Worm (Caenorhabditis elegans) whole organism, mixed stage, embryonic: Measurements from ENCODE around the gene C26D10.7.

Experiments used
- M03D4.4 ChIP-seq: sonication (generic microtip); optimal IDR thresholded peaks from 2 replicates; lab custom pipeline; 2017; ENCODE audit warnings: mild to moderate bottlenecking, missing genetic modification characterization, missing compliant biosample characterization
- bed-3 ChIP-seq: fragments of 200-800 bp; sonication (Bioruptor generic); optimal IDR thresholded peaks from 3 replicates; lab custom pipeline; 2018; ENCODE audit warnings: mild to moderate bottlenecking, missing genetic modification characterization, moderate library complexity, missing compliant biosample characterization
- blmp-1 ChIP-seq: fragments of 150-350 bp; optimal IDR thresholded peaks from 2 replicates; lab custom pipeline; 2014; ENCODE audit warnings: missing biosample characterization, missing genetic modification characterization
- ceh-39 ChIP-seq: fragments of 150-350 bp; optimal IDR thresholded peaks from 2 replicates; lab custom pipeline; 2014; ENCODE audit warnings: missing biosample characterization, missing genetic modification characterization
- ceh-43 ChIP-seq: fragments of 200-800 bp; sonication (Bioruptor generic); optimal IDR thresholded peaks from 2 replicates; lab custom pipeline; 2018; ENCODE audit warnings: mild to moderate bottlenecking, missing genetic modification characterization, moderate library complexity, missing compliant biosample characterization
- ceh-83 ChIP-seq: fragments of 200-800 bp; sonication (Bioruptor generic); optimal IDR thresholded peaks from 2 replicates; lab custom pipeline; 2018; ENCODE audit warnings: mild to moderate bottlenecking, missing genetic modification characterization, missing compliant biosample characterization
- ces-1 ChIP-seq: fragments of 150-350 bp; optimal IDR thresholded peaks from 2 replicates; lab custom pipeline; 2014; ENCODE audit warnings: missing biosample characterization, missing genetic modification reagents, missing genetic modification characterization
- cnd-1 ChIP-seq: fragments of 200-800 bp; sonication (Bioruptor generic); optimal IDR thresholded peaks from 2 replicates; lab custom pipeline; 2018; ENCODE audit warnings: mild to moderate bottlenecking, missing genetic modification characterization, missing compliant biosample characterization
- drap-1 ChIP-seq: fragments of 200-800 bp; sonication (Bioruptor generic); optimal IDR thresholded peaks from 3 replicates; lab custom pipeline; 2018; ENCODE audit warnings: mild to moderate bottlenecking, missing genetic modification characterization, missing compliant biosample characterization
- elt-1 ChIP-seq: sonication (generic microtip); optimal IDR thresholded peaks from 2 replicates; lab custom pipeline; 2017; ENCODE audit warnings: missing genetic modification characterization, mild to moderate bottlenecking, missing compliant biosample characterization, antibody characterized with exemption, moderate library complexity, borderline replicate concordance; ENCODE audit not compliant: insufficient read depth
- elt-3 ChIP-seq: fragments of 150-350 bp; optimal IDR thresholded peaks from 2 replicates; lab custom pipeline; 2014; ENCODE audit warnings: missing biosample characterization, missing genetic modification characterization
- flh-1 ChIP-seq: fragments of 200-800 bp; sonication (Bioruptor generic); optimal IDR thresholded peaks from 2 replicates; lab custom pipeline; 2018; ENCODE audit warnings: mild to moderate bottlenecking, missing genetic modification characterization, moderate library complexity, missing compliant biosample characterization
- ham-2 ChIP-seq: fragments of 200-800 bp; sonication (Bioruptor generic); optimal IDR thresholded peaks from 2 replicates; lab custom pipeline; 2018; ENCODE audit warnings: mild to moderate bottlenecking, missing genetic modification characterization, missing compliant biosample characterization
- hlh-1 ChIP-seq: fragments of 150-350 bp; optimal IDR thresholded peaks from 2 replicates; lab custom pipeline; 2014; ENCODE audit warnings: missing biosample characterization, missing genetic modification reagents, missing genetic modification characterization
- lin-13 ChIP-seq: fragments of 150-350 bp; optimal IDR thresholded peaks from 2 replicates; lab custom pipeline; 2014; ENCODE audit warnings: missing biosample characterization, missing genetic modification characterization
- lin-32 ChIP-seq: fragments of 200-800 bp; sonication (Bioruptor generic); optimal IDR thresholded peaks from 2 replicates; lab custom pipeline; 2018; ENCODE audit warnings: mild to moderate bottlenecking, missing genetic modification characterization, missing compliant biosample characterization
- lsy-2 ChIP-seq: fragments of 150-350 bp; optimal IDR thresholded peaks from 2 replicates; lab custom pipeline; 2014; ENCODE audit warnings: missing biosample characterization, missing genetic modification characterization
- mab-5 ChIP-seq: fragments of 150-350 bp; optimal IDR thresholded peaks from 2 replicates; lab custom pipeline; 2014; ENCODE audit warnings: missing biosample characterization, missing genetic modification characterization
- mep-1 ChIP-seq: fragments of 150-350 bp; optimal IDR thresholded peaks from 2 replicates; lab custom pipeline; 2017; ENCODE audit warnings: missing biosample characterization, missing genetic modification reagents, missing genetic modification characterization, inconsistent platforms
- mls-2 ChIP-seq: sonication (generic microtip); optimal IDR thresholded peaks from 2 replicates; lab custom pipeline; 2016; ENCODE audit warnings: mild to moderate bottlenecking, missing genetic modification characterization, moderate library complexity, missing compliant biosample characterization
- nhr-12 ChIP-seq: fragments of 150-350 bp; optimal IDR thresholded peaks from 2 replicates; lab custom pipeline; 2014; ENCODE audit warnings: missing biosample characterization, missing genetic modification characterization
- nhr-2 ChIP-seq: fragments of 150-350 bp; optimal IDR thresholded peaks from 2 replicates; lab custom pipeline; 2014; ENCODE audit warnings: missing biosample characterization, missing genetic modification characterization
- nhr-237 ChIP-seq: fragments of 150-350 bp; optimal IDR thresholded peaks from 2 replicates; lab custom pipeline; 2014; ENCODE audit warnings: missing biosample characterization, missing genetic modification characterization
- nhr-28 ChIP-seq: fragments of 150-350 bp; optimal IDR thresholded peaks from 2 replicates; lab custom pipeline; 2014; ENCODE audit warnings: missing biosample characterization, missing genetic modification characterization
- nhr-76 ChIP-seq: sonication (generic microtip); optimal IDR thresholded peaks from 2 replicates; lab custom pipeline; 2017; ENCODE audit warnings: missing biosample characterization, missing genetic modification characterization
- pha-4 ChIP-seq: fragments of 150-350 bp; optimal IDR thresholded peaks from 2 replicates; lab custom pipeline; 2018; ENCODE audit warnings: missing biosample characterization, missing genetic modification reagents, missing genetic modification characterization
- sem-2 ChIP-seq: fragments of 200-800 bp; sonication (Bioruptor generic); optimal IDR thresholded peaks from 2 replicates; lab custom pipeline; 2018; ENCODE audit warnings: mild to moderate bottlenecking, missing genetic modification characterization, missing compliant biosample characterization
- snpc-4 ChIP-seq: fragments of 150-350 bp; optimal IDR thresholded peaks from 2 replicates; lab custom pipeline; 2014; ENCODE audit warnings: missing biosample characterization, missing genetic modification characterization
- sptf-1 ChIP-seq: sonication (generic microtip); optimal IDR thresholded peaks from 2 replicates; lab custom pipeline; 2017; ENCODE audit warnings: mild to moderate bottlenecking, missing genetic modification characterization, moderate library complexity, missing compliant biosample characterization
- tbx-8 ChIP-seq: fragments of 200-800 bp; sonication (Bioruptor generic); optimal IDR thresholded peaks from 2 replicates; lab custom pipeline; 2018; ENCODE audit warnings: mild to moderate bottlenecking, missing genetic modification characterization, moderate library complexity, missing compliant biosample characterization
- unc-120 ChIP-seq: sonication (generic microtip); optimal IDR thresholded peaks from 2 replicates; lab custom pipeline; 2017; ENCODE audit warnings: missing genetic modification characterization, missing compliant biosample characterization; ENCODE audit not compliant: poor library complexity, severe bottlenecking
- unc-39 ChIP-seq: fragments of 150-350 bp; optimal IDR thresholded peaks from 2 replicates; lab custom pipeline; 2014; ENCODE audit warnings: missing biosample characterization, missing genetic modification characterization
- unc-62 ChIP-seq: fragments of 150-350 bp; optimal IDR thresholded peaks from 2 replicates; lab custom pipeline; 2014; ENCODE audit warnings: missing biosample characterization, missing genetic modification reagents, missing genetic modification characterization
- zip-8 ChIP-seq: fragments of 150-350 bp; optimal IDR thresholded peaks from 2 replicates; lab custom pipeline; 2014; ENCODE audit warnings: missing biosample characterization, missing genetic modification characterization
- ztf-11 ChIP-seq: fragments of 150-350 bp; optimal IDR thresholded peaks from 2 replicates; lab custom pipeline; 2014; ENCODE audit warnings: missing biosample characterization, missing genetic modification characterization

C26D10.7 gene

ce11 chrII:8316701-8317100, 17.0 kb upstream of the C26D10.7 start:
- TF ChIP-seq nhr-12 (tag; lab: Kevin White, UChicago), result no peak
- TF ChIP-seq lsy-2 (tag; lab: Kevin White, UChicago), result no peak
- TF ChIP-seq ceh-83 (GFP tag; lab: Kevin White, UChicago), result no peak
- TF ChIP-seq ceh-43 (GFP tag; lab: Kevin White, UChicago), result no peak
- TF ChIP-seq ztf-11, result no peak
- no peak for TF ChIP-seq bed-3 (GFP tag; lab: Kevin White, UChicago)
- no peak for TF ChIP-seq hlh-1 (tag; lab: Kevin White, UChicago)
- no peak for TF ChIP-seq nhr-237 (tag; lab: Kevin White, UChicago)
- TF ChIP-seq blmp-1 (tag; lab: Kevin White, UChicago), result no peak
- no peak for TF ChIP-seq unc-120 (tag; lab: Kevin White, UChicago)
- TF ChIP-seq M03D4.4 (tag; lab: Kevin White, UChicago), result no peak
- TF ChIP-seq mab-5 (tag; lab: Kevin White, UChicago), result no peak
- no peak for TF ChIP-seq elt-3 (tag; lab: Kevin White, UChicago)
- no peak for TF ChIP-seq mep-1
- no peak for TF ChIP-seq lin-13 (tag; lab: Kevin White, UChicago)
- no peak for TF ChIP-seq flh-1 (GFP tag; lab: Kevin White, UChicago)
- TF ChIP-seq ceh-39, result no peak
- no peak for TF ChIP-seq ces-1
- TF ChIP-seq cnd-1 (tag; lab: Kevin White, UChicago), result no peak
- TF ChIP-seq nhr-2 (tag; lab: Kevin White, UChicago), result no peak
- TF ChIP-seq, all 35 proteins: peak for 0

ce11 chrII:8321244-8321643, 12.5 kb upstream of the C26D10.7 start, which contains the start of gene shw-1:
TSS of gene shw-1 (minus strand) at chrII:8321471.
- TF ChIP-seq ham-2 (GFP tag; lab: Kevin White, UChicago) (no peak), mep-1 (no peak), unc-39 (tag; lab: Kevin White, UChicago) (no peak), cnd-1 (tag; lab: Kevin White, UChicago) (no peak), blmp-1 (tag; lab: Kevin White, UChicago) (no peak), hlh-1 (tag; lab: Kevin White, UChicago) (no peak), sptf-1 (tag; lab: Kevin White, UChicago) (no peak), sem-2 (GFP tag; lab: Kevin White, UChicago) (no peak)
- TF ChIP-seq, all 35 proteins: peak for 0

ce11 chrII:8325002-8325539, 8.7 kb upstream of the C26D10.7 start, which contains the start of the genes ran-3 and C26D10.3:
TSS of gene ran-3 (minus strand) at chrII:8325052.
TSS of gene C26D10.3 (plus strand) at chrII:8325386.
- no peak for TF ChIP-seq mab-5 (tag; lab: Kevin White, UChicago)
- TF ChIP-seq mls-2 (tag; lab: Kevin White, UChicago), result peak; percentile 24
- no peak for TF ChIP-seq mep-1
- TF ChIP-seq sptf-1 (tag; lab: Kevin White, UChicago), result peak; percentile 66
- TF ChIP-seq ces-1, result peak; percentile 29
- no peak for TF ChIP-seq lin-32 (GFP tag; lab: Kevin White, UChicago)
- TF ChIP-seq tbx-8 (GFP tag; lab: Kevin White, UChicago), result peak; percentile 19
- peak; percentile 40 for TF ChIP-seq M03D4.4 (tag; lab: Kevin White, UChicago)
- TF ChIP-seq sem-2 (GFP tag; lab: Kevin White, UChicago), result no peak
- TF ChIP-seq elt-3 (tag; lab: Kevin White, UChicago), result no peak
- no peak for TF ChIP-seq unc-120 (tag; lab: Kevin White, UChicago)
- TF ChIP-seq drap-1 (GFP tag; lab: Kevin White, UChicago), result peak; percentile 43
- TF ChIP-seq nhr-76 (tag; lab: Kevin White, UChicago), result no peak
- no peak for TF ChIP-seq zip-8
- peak; percentile 43 for TF ChIP-seq ztf-11
- no peak for TF ChIP-seq nhr-28 (tag; lab: Kevin White, UChicago)
- no peak for TF ChIP-seq unc-62
- no peak for TF ChIP-seq ceh-39
- TF ChIP-seq nhr-12 (tag; lab: Kevin White, UChicago), result peak; percentile 42
- TF ChIP-seq snpc-4 (tag; lab: Kevin White, UChicago), result no peak
- peak; percentile 55 for TF ChIP-seq pha-4 (tag; lab: Kevin White, UChicago)
- peak; percentile 8 for TF ChIP-seq ceh-43 (GFP tag; lab: Kevin White, UChicago)
- TF ChIP-seq nhr-2 (tag; lab: Kevin White, UChicago), result peak; percentile 6
- no peak for TF ChIP-seq ceh-83 (GFP tag; lab: Kevin White, UChicago)
- TF ChIP-seq unc-39 (tag; lab: Kevin White, UChicago), result no peak
- no peak for TF ChIP-seq elt-1 (tag; lab: Kevin White, UChicago)
- peak; percentile 37 for TF ChIP-seq lin-13 (tag; lab: Kevin White, UChicago)
- TF ChIP-seq nhr-237 (tag; lab: Kevin White, UChicago), result no peak
- TF ChIP-seq cnd-1 (tag; lab: Kevin White, UChicago), result peak; percentile 40
- no peak for TF ChIP-seq flh-1 (GFP tag; lab: Kevin White, UChicago)
- peak; percentile 38 for TF ChIP-seq bed-3 (GFP tag; lab: Kevin White, UChicago)
- peak; percentile 29 for TF ChIP-seq lsy-2 (tag; lab: Kevin White, UChicago)
- no peak for TF ChIP-seq ham-2 (GFP tag; lab: Kevin White, UChicago)
- no peak for TF ChIP-seq blmp-1 (tag; lab: Kevin White, UChicago)
- peak; percentile 64 for TF ChIP-seq hlh-1 (tag; lab: Kevin White, UChicago)
